Worm (Caenorhabditis elegans) whole organism, L1 larva: ENCODE data around the gene T19H5.6.

Experiments used
- blmp-1 ChIP-seq: fragments of 150-350 bp; optimal IDR thresholded peaks from 2 replicates; lab custom pipeline; 2014; ENCODE audit warnings: missing biosample characterization, missing genetic modification characterization
- ceh-82 ChIP-seq, 3 experiments: fragments of 150-350 bp in 1 of 3; sonication (generic microtip) in 2 of 3; optimal IDR thresholded peaks; 2 replicates each; lab custom pipeline; 2014 to 2017; ENCODE audit warnings: missing biosample characterization in 3 of 3, missing genetic modification characterization in 3 of 3
- fkh-10 ChIP-seq: sonication (generic microtip); optimal IDR thresholded peaks from 2 replicates; lab custom pipeline; 2017; ENCODE audit warnings: missing biosample characterization, missing genetic modification reagents, missing genetic modification characterization
- lin-13 ChIP-seq: fragments of 150-350 bp; optimal IDR thresholded peaks from 2 replicates; lab custom pipeline; 2014; ENCODE audit warnings: missing biosample characterization, missing genetic modification reagents, missing genetic modification characterization
- lin-39 ChIP-seq: fragments of 150-350 bp; optimal IDR thresholded peaks from 2 replicates; lab custom pipeline; 2014; ENCODE audit warnings: missing biosample characterization, missing genetic modification reagents, missing genetic modification characterization
- nhr-19 ChIP-seq: fragments of 200-800 bp; sonication (Bioruptor generic); conservative IDR thresholded peaks from 2 replicates; pipeline ENCODE4 v1.3.6; 2022; ENCODE audit warnings: missing genetic modification characterization, missing compliant biosample characterization
- nhr-237 ChIP-seq: fragments of 150-350 bp; optimal IDR thresholded peaks from 2 replicates; lab custom pipeline; 2014; ENCODE audit warnings: missing biosample characterization, missing genetic modification characterization
- nhr-76 ChIP-seq: sonication (generic microtip); optimal IDR thresholded peaks from 2 replicates; lab custom pipeline; 2017; ENCODE audit warnings: missing biosample characterization, missing genetic modification characterization
- nhr-90 ChIP-seq: sonication (generic microtip); optimal IDR thresholded peaks from 2 replicates; lab custom pipeline; 2016; ENCODE audit warnings: mild to moderate bottlenecking, missing genetic modification characterization, missing compliant biosample characterization; ENCODE audit not compliant: poor library complexity
- pag-3 ChIP-seq: sonication (generic microtip); optimal IDR thresholded peaks from 2 replicates; lab custom pipeline; 2017; ENCODE audit warnings: missing genetic modification characterization, mild to moderate bottlenecking, missing compliant biosample characterization, antibody characterized with exemption, borderline replicate concordance; ENCODE audit not compliant: insufficient read depth
- pax-3 ChIP-seq: fragments of 200-800 bp; sonication (Bioruptor generic); optimal IDR thresholded peaks from 2 replicates; lab custom pipeline; 2018; ENCODE audit warnings: mild to moderate bottlenecking, missing genetic modification characterization, moderate library complexity, missing compliant biosample characterization
- pqm-1 ChIP-seq: sonication (generic microtip); optimal IDR thresholded peaks from 3 replicates; lab custom pipeline; 2017; ENCODE audit warnings: missing biosample characterization, missing genetic modification characterization
- sptf-1 ChIP-seq: fragments of 150-350 bp; optimal IDR thresholded peaks from 2 replicates; lab custom pipeline; 2014; ENCODE audit warnings: missing biosample characterization, missing genetic modification characterization

- TF ChIP-seq nhr-90 (tag; lab: Kevin White, UChicago), result no peak
- TF ChIP-seq fkh-10 (GFP tag; lab: Kevin White, UChicago), result no peak
- TF ChIP-seq lin-13, result no peak
- TF ChIP-seq nhr-237 (tag; lab: Kevin White, UChicago), result no peak
- no peak for TF ChIP-seq pqm-1 (tag; lab: Kevin White, UChicago)
- TF ChIP-seq nhr-76 (tag; lab: Kevin White, UChicago), result no peak
- TF ChIP-seq pax-3 (tag; lab: Kevin White, UChicago), result no peak
- TF ChIP-seq sptf-1 (tag; lab: Kevin White, UChicago), result no peak
- no peak for TF ChIP-seq lin-39 (tag; lab: Kevin White, UChicago)
- TF ChIP-seq pag-3 (tag; lab: Kevin White, UChicago), result no peak
- TF ChIP-seq nhr-19 (GFP tag; lab: Robert Waterston, UW), result no peak
- no peak for TF ChIP-seq ceh-82 (tag; optimal IDR thresholded peaks at IDR 0.05; lab: Kevin White, UChicago)
- TF ChIP-seq blmp-1 (tag; lab: Kevin White, UChicago), result no peak
Observed at ce11 chrII:9507181-9507580, 37.2 kb upstream of the T19H5.6 start, which contains the start of gene gcy-3.
